Fruit fly (Drosophila melanogaster): ENCODE measurements around the gene CG12099.

CG12099 gene

dm6 chr3L:1584781-1585180, 26.5 kb upstream of the CG12099 start:
- TF ChIP-seq CG12942 (GFP tag; optimal IDR thresholded peaks at IDR 0.05) (no peak), C15 (GFP tag; IDR thresholded peaks at IDR 0.05) (no peak), cwo (GFP tag; optimal IDR thresholded peaks at IDR 0.05) (no peak), sna (GFP tag; IDR thresholded peaks at IDR 0.05; ENCODE audit: partially characterized antibody) (no peak), br (optimal IDR thresholded peaks at IDR 0.05) (no peak), zfh2 (GFP tag; optimal IDR thresholded peaks at IDR 0.05) (no peak), CG8478 (optimal IDR thresholded peaks at IDR 0.05) (no peak), H15 (GFP tag; IDR thresholded peaks at IDR 0.05) (peak; percentile 42; the same call in 1 of the 3 replicates), NFAT (GFP tag; IDR thresholded peaks at IDR 0.05) (no peak), ken (GFP tag; IDR thresholded peaks at IDR 0.05) (no peak), peb (GFP tag; IDR thresholded peaks at IDR 0.05) (no peak), wor (GFP tag; IDR thresholded peaks at IDR 0.05) (no peak), CG31388 (GFP tag; optimal IDR thresholded peaks at IDR 0.05) (no peak), onecut (GFP tag; IDR thresholded peaks at IDR 0.05) (no peak), mld (GFP tag; IDR thresholded peaks at IDR 0.05; ENCODE audit: partially characterized antibody) (no peak), prd (optimal IDR thresholded peaks at IDR 0.05) (no peak), prd (GFP tag; IDR thresholded peaks at IDR 0.05) (peak; percentile 48; the same call in 2 of the 3 replicates), lbe (GFP tag; optimal IDR thresholded peaks at IDR 0.05) (peak; percentile 34), Nf-YC (tag; optimal IDR thresholded peaks at IDR 0.05) (no peak), CG8924 (tag; optimal IDR thresholded peaks at IDR 0.05) (no peak), Dbx (GFP tag; IDR thresholded peaks at IDR 0.05) (no peak), HHEX (GFP tag; optimal IDR thresholded peaks at IDR 0.05) (peak; percentile 8), Sox102F (GFP tag; optimal IDR thresholded peaks at IDR 0.05) (peak; percentile 28), pita (GFP tag; optimal IDR thresholded peaks at IDR 0.05) (no peak), phol (tag; optimal IDR thresholded peaks at IDR 0.05) (peak; percentile 38), dysf (GFP tag; IDR thresholded peaks at IDR 0.05) (peak; percentile 54; the same call in 1 of the 3 replicates), nerfin-2 (GFP tag; IDR thresholded peaks at IDR 0.05; ENCODE audit: partially characterized antibody) (no peak), Sox100B (GFP tag; optimal IDR thresholded peaks at IDR 0.05) (peak; percentile 9), MESR4 (GFP tag; optimal IDR thresholded peaks at IDR 0.05) (no peak), CG13287 (GFP tag; IDR thresholded peaks at IDR 0.05; ENCODE audit: partially characterized antibody) (no peak), CG34422 (GFP tag; IDR thresholded peaks at IDR 0.05) (no peak), Hsf (GFP tag; optimal IDR thresholded peaks at IDR 0.05) (no peak), scrt (GFP tag; optimal IDR thresholded peaks at IDR 0.05) (no peak), gro (GFP tag; optimal IDR thresholded peaks at IDR 0.05) (no peak), CG13894 (tag; optimal IDR thresholded peaks at IDR 0.05) (no peak), CG4707 (GFP tag; optimal IDR thresholded peaks at IDR 0.05) (no peak), CG11247 (GFP tag; IDR thresholded peaks at IDR 0.05) (no peak), CG6272 (GFP tag; IDR thresholded peaks at IDR 0.05) (no peak; the same call in 1 of the 2 replicates), yki (optimal IDR thresholded peaks at IDR 0.05) (no peak), Med (GFP tag) (peak; percentile 57), sima (GFP tag; optimal IDR thresholded peaks at IDR 0.05) (no peak), stwl (tag; optimal IDR thresholded peaks at IDR 0.05) (no peak), CG11093 (GFP tag; IDR thresholded peaks at IDR 0.05) (no peak), crc (GFP tag; optimal IDR thresholded peaks at IDR 0.05) (peak; percentile 4), Dad (GFP tag; optimal IDR thresholded peaks at IDR 0.05) (peak; percentile 0), Dip3 (GFP tag; optimal IDR thresholded peaks at IDR 0.05) (no peak), kah (GFP tag; optimal IDR thresholded peaks at IDR 0.05) (no peak), Asciz (GFP tag; optimal IDR thresholded peaks at IDR 0.05) (peak; percentile 16), Ets65A (GFP tag) (no peak), CG2199 (GFP tag; IDR thresholded peaks at IDR 0.05) (no peak), Fer1 (GFP tag; optimal IDR thresholded peaks at IDR 0.05) (no peak), hbn (GFP tag; IDR thresholded peaks at IDR 0.05; ENCODE audit: partially characterized antibody) (no peak), CG6765 (GFP tag; optimal IDR thresholded peaks at IDR 0.05) (no peak)
